Worm (Caenorhabditis elegans) whole organism, young adult: ENCODE measurements around the gene ogt-1.

ENCODE experiments used
- B0336.3 ChIP-seq: fragments of 200-800 bp; sonication (Bioruptor generic); IDR thresholded peaks from 2 replicates; pipeline ENCODE4 v1.3.6; 2022; ENCODE audit warnings: missing genetic modification characterization, missing compliant biosample characterization
- C06A6.2 ChIP-seq: fragments of 200-800 bp; sonication (Bioruptor generic); conservative IDR thresholded peaks from 2 replicates; pipeline ENCODE4 v1.3.6; 2022; ENCODE audit warnings: missing genetic modification characterization, missing compliant biosample characterization
- C17E4.6 ChIP-seq: fragments of 200-800 bp; sonication (Bioruptor generic); IDR thresholded peaks from 2 replicates; pipeline ENCODE4 v1.3.6; 2022; ENCODE audit warnings: missing genetic modification reagents, missing genetic modification characterization, missing compliant biosample characterization
- D2030.7 ChIP-seq: fragments of 200-800 bp; sonication (Bioruptor generic); IDR thresholded peaks from 2 replicates; pipeline ENCODE4 v1.3.6; 2022; ENCODE audit warnings: missing genetic modification reagents, missing genetic modification characterization, missing compliant biosample characterization
- F22D6.2 ChIP-seq: sonication (generic microtip); optimal IDR thresholded peaks from 2 replicates; lab custom pipeline; 2016; ENCODE audit warnings: mild to moderate bottlenecking, missing genetic modification characterization, missing compliant biosample characterization
- F23B12.7 ChIP-seq: sonication (generic microtip); optimal IDR thresholded peaks from 2 replicates; lab custom pipeline; 2017; ENCODE audit warnings: missing genetic modification characterization, mild to moderate bottlenecking, missing compliant biosample characterization, antibody characterized with exemption, moderate library complexity; ENCODE audit not compliant: insufficient read depth
- F33H1.4 ChIP-seq: fragments of 200-800 bp; sonication (Bioruptor generic); IDR thresholded peaks from 2 replicates; pipeline ENCODE4 v1.3.6; 2022; ENCODE audit warnings: missing genetic modification reagents, missing genetic modification characterization, missing compliant biosample characterization
- F37B4.10 ChIP-seq: fragments of 200-800 bp; sonication (Bioruptor generic); IDR thresholded peaks from 2 replicates; pipeline ENCODE4 v1.3.6; 2022; ENCODE audit warnings: missing genetic modification characterization, missing compliant biosample characterization
- F39B2.1 ChIP-seq: fragments of 200-800 bp; sonication (Bioruptor generic); IDR thresholded peaks from 2 replicates; pipeline ENCODE4 v1.3.6; 2022; ENCODE audit warnings: missing genetic modification reagents, missing genetic modification characterization, missing compliant biosample characterization
- F57A8.1 ChIP-seq: fragments of 200-800 bp; sonication (Bioruptor generic); optimal IDR thresholded peaks from 2 replicates; lab custom pipeline; 2018; ENCODE audit warnings: mild to moderate bottlenecking, missing genetic modification characterization, moderate library complexity, missing compliant biosample characterization
- K11D2.4 ChIP-seq: fragments of 200-800 bp; sonication (Bioruptor generic); IDR thresholded peaks from 2 replicates; pipeline ENCODE4 v1.3.6; 2022; ENCODE audit warnings: missing genetic modification reagents, missing genetic modification characterization, missing compliant biosample characterization
- T26A5.8 ChIP-seq: sonication (generic microtip); optimal IDR thresholded peaks from 2 replicates; lab custom pipeline; 2016; ENCODE audit warnings: missing genetic modification characterization, missing compliant biosample characterization
- Y53F4B.3 ChIP-seq: fragments of 200-800 bp; sonication (Bioruptor generic); IDR thresholded peaks from 2 replicates; pipeline ENCODE4 v1.3.6; 2022; ENCODE audit warnings: missing genetic modification reagents, missing genetic modification characterization, missing compliant biosample characterization
- Y53G8AR.9 ChIP-seq: fragments of 200-800 bp; sonication (Bioruptor generic); conservative IDR thresholded peaks from 2 replicates; pipeline ENCODE4 v1.3.6; 2022; ENCODE audit warnings: missing genetic modification reagents, missing genetic modification characterization, missing compliant biosample characterization
- Y67H2A.10 ChIP-seq: fragments of 200-800 bp; sonication (Bioruptor generic); conservative IDR thresholded peaks from 2 replicates; pipeline ENCODE4 v1.3.6; 2022; ENCODE audit warnings: missing genetic modification reagents, missing genetic modification characterization, missing compliant biosample characterization
- ZK185.1 ChIP-seq: sonication (generic microtip); optimal IDR thresholded peaks from 2 replicates; lab custom pipeline; 2016; ENCODE audit warnings: mild to moderate bottlenecking, missing genetic modification characterization, missing compliant biosample characterization; ENCODE audit not compliant: poor library complexity, severe bottlenecking
- akir-1 ChIP-seq: fragments of 200-800 bp; sonication (Bioruptor generic); optimal IDR thresholded peaks from 2 replicates; lab custom pipeline; 2018; ENCODE audit warnings: mild to moderate bottlenecking, missing genetic modification characterization, moderate library complexity, missing compliant biosample characterization
- aptf-2 ChIP-seq: fragments of 200-800 bp; sonication (Bioruptor generic); conservative IDR thresholded peaks from 2 replicates; pipeline ENCODE4 v1.3.6; 2022; ENCODE audit warnings: missing genetic modification reagents, missing genetic modification characterization, missing compliant biosample characterization
- athp-1 ChIP-seq: sonication (generic microtip); optimal IDR thresholded peaks from 2 replicates; lab custom pipeline; 2017; ENCODE audit warnings: mild to moderate bottlenecking, missing genetic modification characterization, missing compliant biosample characterization
- attf-3 ChIP-seq: fragments of 200-800 bp; sonication (Bioruptor generic); conservative IDR thresholded peaks from 2 replicates; pipeline ENCODE4 v1.3.6; 2022; ENCODE audit warnings: missing genetic modification reagents, missing genetic modification characterization, missing compliant biosample characterization
- bed-2 ChIP-seq: fragments of 200-800 bp; sonication (Bioruptor generic); IDR thresholded peaks from 2 replicates; pipeline ENCODE4 v1.3.6; 2022; ENCODE audit warnings: missing genetic modification reagents, missing genetic modification characterization, missing compliant biosample characterization
- ccch-3 ChIP-seq: fragments of 200-800 bp; sonication (Bioruptor generic); optimal IDR thresholded peaks from 2 replicates; lab custom pipeline; 2018; ENCODE audit warnings: mild to moderate bottlenecking, missing genetic modification characterization, missing compliant biosample characterization
- cebp-2 ChIP-seq: fragments of 200-800 bp; sonication (Bioruptor generic); IDR thresholded peaks from 2 replicates; pipeline ENCODE4 v1.3.6; 2022; ENCODE audit warnings: missing genetic modification characterization, missing compliant biosample characterization
- ceh-40 ChIP-seq: fragments of 200-800 bp; sonication (Bioruptor generic); IDR thresholded peaks from 2 replicates; pipeline ENCODE4 v1.3.6; 2022; ENCODE audit warnings: missing genetic modification characterization, missing compliant biosample characterization
- chd-7 ChIP-seq: sonication (generic microtip); optimal IDR thresholded peaks from 2 replicates; lab custom pipeline; 2016; ENCODE audit warnings: mild to moderate bottlenecking, missing genetic modification characterization, moderate library complexity, missing compliant biosample characterization
- die-1 ChIP-seq: sonication (generic microtip); optimal IDR thresholded peaks from 2 replicates; lab custom pipeline; 2016; ENCODE audit warnings: missing genotype, mild to moderate bottlenecking, missing genetic modification characterization, missing compliant biosample characterization
- dpff-1 ChIP-seq: sonication (generic microtip); optimal IDR thresholded peaks from 2 replicates; lab custom pipeline; 2017; ENCODE audit warnings: mild to moderate bottlenecking, missing genetic modification characterization, missing compliant biosample characterization
- egl-18 ChIP-seq: fragments of 200-800 bp; sonication (Bioruptor generic); IDR thresholded peaks from 2 replicates; pipeline ENCODE4 v1.3.6; 2022; ENCODE audit warnings: missing genetic modification reagents, missing genetic modification characterization, missing compliant biosample characterization
- him-1 ChIP-seq: sonication (generic microtip); optimal IDR thresholded peaks from 2 replicates; lab custom pipeline; 2016; ENCODE audit warnings: missing genotype, missing genetic modification reagents, missing genetic modification characterization, missing compliant biosample characterization
- hlh-26 ChIP-seq: fragments of 200-800 bp; sonication (Bioruptor generic); conservative IDR thresholded peaks from 2 replicates; pipeline ENCODE4 v1.3.6; 2022; ENCODE audit warnings: missing genetic modification reagents, missing genetic modification characterization, missing compliant biosample characterization
- hmg-20 ChIP-seq: fragments of 200-800 bp; sonication (Bioruptor generic); IDR thresholded peaks from 2 replicates; pipeline ENCODE4 v1.3.6; 2022; ENCODE audit warnings: missing genetic modification reagents, missing genetic modification characterization, missing compliant biosample characterization
- madf-10 ChIP-seq: sonication (generic microtip); optimal IDR thresholded peaks from 2 replicates; lab custom pipeline; 2016; ENCODE audit warnings: mild to moderate bottlenecking, missing genetic modification characterization, missing compliant biosample characterization
- madf-6 ChIP-seq: fragments of 200-800 bp; sonication (Bioruptor generic); IDR thresholded peaks from 2 replicates; pipeline ENCODE4 v1.3.6; 2022; ENCODE audit warnings: missing genetic modification reagents, missing genetic modification characterization, missing compliant biosample characterization
- mel-28 ChIP-seq: sonication (generic microtip); optimal IDR thresholded peaks from 2 replicates; lab custom pipeline; 2016; ENCODE audit warnings: borderline replicate concordance, mild to moderate bottlenecking, missing genetic modification characterization, missing compliant biosample characterization
- nhr-179 ChIP-seq: sonication (generic microtip); optimal IDR thresholded peaks from 2 replicates; lab custom pipeline; 2016; ENCODE audit warnings: mild to moderate bottlenecking, missing genetic modification characterization, missing compliant biosample characterization
- nhr-27 ChIP-seq: fragments of 200-800 bp; sonication (Bioruptor generic); optimal IDR thresholded peaks from 2 replicates; lab custom pipeline; 2018; ENCODE audit warnings: mild to moderate bottlenecking, missing genetic modification characterization, moderate library complexity, missing compliant biosample characterization
- pbrm-1 ChIP-seq: fragments of 200-800 bp; sonication (Bioruptor generic); IDR thresholded peaks from 2 replicates; pipeline ENCODE4 v1.3.6; 2022; ENCODE audit warnings: missing genetic modification reagents, missing genetic modification characterization, missing compliant biosample characterization
- repo-1 ChIP-seq: sonication (generic microtip); optimal IDR thresholded peaks from 2 replicates; lab custom pipeline; 2017; ENCODE audit warnings: mild to moderate bottlenecking, missing genetic modification characterization, missing compliant biosample characterization
- snpc-1.3 ChIP-seq: sonication (generic microtip); optimal IDR thresholded peaks from 2 replicates; lab custom pipeline; 2017; ENCODE audit warnings: missing genetic modification characterization, mild to moderate bottlenecking, missing compliant biosample characterization, antibody characterized with exemption, moderate library complexity, missing genotype, missing genetic modification reagents; ENCODE audit not compliant: insufficient read depth
- somi-1 ChIP-seq: fragments of 200-800 bp; sonication (Bioruptor generic); optimal IDR thresholded peaks from 2 replicates; lab custom pipeline; 2018; ENCODE audit warnings: mild to moderate bottlenecking, missing genetic modification characterization, missing compliant biosample characterization
- tbp1 ChIP-seq: fragments of 200-800 bp; sonication (Bioruptor generic); optimal IDR thresholded peaks from 2 replicates; lab custom pipeline; 2018; ENCODE audit warnings: mild to moderate bottlenecking, missing genetic modification characterization, missing compliant biosample characterization
- unc-130 ChIP-seq: sonication (generic microtip); optimal IDR thresholded peaks from 2 replicates; lab custom pipeline; 2016; ENCODE audit warnings: missing genetic modification reagents, missing genetic modification characterization, missing compliant biosample characterization
- zim-3 ChIP-seq: sonication (generic microtip); optimal IDR thresholded peaks from 2 replicates; lab custom pipeline; 2017; ENCODE audit warnings: mild to moderate bottlenecking, missing genetic modification characterization, moderate library complexity, missing compliant biosample characterization

The ogt-1 gene

ce11 chrIII:7142172-7142601 lies 11.4 kb downstream of the ogt-1 start (continued):
- no peak for TF ChIP-seq F57A8.1 (GFP tag; lab: Kevin White, UChicago)
- TF ChIP-seq bed-2 = no peak
- 0 out of 2 replicates have a peak, but pooled peaks have one; percentile 4 for TF ChIP-seq Y53F4B.3 (GFP tag; lab: Robert Waterston, UW)
- no peak for TF ChIP-seq akir-1 (GFP tag; lab: Kevin White, UChicago)
- TF ChIP-seq snpc-1.3 (tag; lab: Kevin White, UChicago) = peak; percentile 89
- no peak for TF ChIP-seq somi-1 (GFP tag; lab: Kevin White, UChicago)
- TF ChIP-seq F33H1.4 (GFP tag; lab: Robert Waterston, UW) = peak; percentile 56
- TF ChIP-seq dpff-1 (tag; lab: Kevin White, UChicago) = peak; percentile 30
- no peak for TF ChIP-seq Y67H2A.10 (GFP tag; lab: Robert Waterston, UW)
- no peak for TF ChIP-seq unc-130 (GFP tag; lab: Kevin White, UChicago)
- no peak for TF ChIP-seq nhr-27
- TF ChIP-seq zim-3 (tag; lab: Kevin White, UChicago) = no peak
- peak; percentile 78 for TF ChIP-seq tbp1
- no peak for TF ChIP-seq athp-1 (tag; lab: Kevin White, UChicago)
- TF ChIP-seq ceh-40 (GFP tag; lab: Robert Waterston, UW) = 0 out of 2 replicates have a peak, but pooled peaks have one; percentile 49
- no peak for TF ChIP-seq attf-3 (GFP tag; lab: Robert Waterston, UW)
- TF ChIP-seq B0336.3 (GFP tag; lab: Robert Waterston, UW) = no peak
- TF ChIP-seq F23B12.7 (tag; lab: Kevin White, UChicago) = no peak
- TF ChIP-seq cebp-2 (GFP tag; lab: Robert Waterston, UW) = no peak
- TF ChIP-seq chd-7 (tag; lab: Kevin White, UChicago) = no peak
- no peak for TF ChIP-seq madf-10 (tag; lab: Kevin White, UChicago)
- TF ChIP-seq pbrm-1 = peak; percentile 90
- TF ChIP-seq ccch-3 = no peak
- no peak for TF ChIP-seq K11D2.4 (GFP tag; lab: Robert Waterston, UW)
- peak; percentile 15 for TF ChIP-seq repo-1 (tag; lab: Kevin White, UChicago)
- no peak for TF ChIP-seq egl-18 (GFP tag; lab: Robert Waterston, UW)
- TF ChIP-seq nhr-179 (tag; lab: Kevin White, UChicago) = no peak
- no peak for TF ChIP-seq aptf-2 (GFP tag; lab: Robert Waterston, UW)
- no peak for TF ChIP-seq ZK185.1 (tag; lab: Kevin White, UChicago)
- TF ChIP-seq T26A5.8 (tag; lab: Kevin White, UChicago) = no peak
- no peak for TF ChIP-seq F22D6.2 (tag; lab: Kevin White, UChicago)
- peak; percentile 64 for TF ChIP-seq madf-6 (GFP tag; lab: Robert Waterston, UW)
- 0 out of 2 replicates have a peak, but pooled peaks have one; percentile 47 for TF ChIP-seq hmg-20
- TF ChIP-seq F39B2.1 = 0 out of 2 replicates have a peak, but pooled peaks have one; percentile 61
- TF ChIP-seq C06A6.2 (GFP tag; lab: Robert Waterston, UW) = no peak
- TF ChIP-seq die-1 (tag; lab: Kevin White, UChicago) = no peak
- TF ChIP-seq D2030.7 (GFP tag; lab: Robert Waterston, UW) = peak; percentile 92
- no peak for TF ChIP-seq mel-28
- peak; percentile 60 for TF ChIP-seq C17E4.6 (GFP tag; lab: Robert Waterston, UW)
- TF ChIP-seq him-1 (tag; lab: Kevin White, UChicago) = peak; percentile 96
- peak; percentile 78 for TF ChIP-seq Y53G8AR.9 (GFP tag; lab: Robert Waterston, UW)
- TF ChIP-seq F37B4.10 (GFP tag; lab: Robert Waterston, UW) = no peak
- TF ChIP-seq hlh-26 (GFP tag; lab: Robert Waterston, UW) = no peak
